Fruit fly (Drosophila melanogaster) whole organism, embryonic: ENCODE data around the gene CG9903.

ENCODE experiments used
- Ada2b ChIP-seq: fragments of 200-800 bp; sonication (Bioruptor generic); IDR thresholded peaks from 2 replicates; pipeline ENCODE4 v1.3.6; 2022; ENCODE audit warnings: missing biosample characterization, missing genetic modification characterization
- Bteb2 ChIP-seq: fragments of 200-800 bp; sonication (Bioruptor generic); optimal IDR thresholded peaks from 2 replicates; lab custom pipeline; 2016; ENCODE audit warnings: missing biosample characterization, missing genetic modification characterization
- CG11247 ChIP-seq: fragments of 200-800 bp; sonication (Bioruptor generic); IDR thresholded peaks from 2 replicates; pipeline ENCODE4 v1.3.6; 2022; ENCODE audit warnings: missing biosample characterization, missing genetic modification characterization
- CG12659 ChIP-seq: fragments of 200-800 bp; sonication (Bioruptor generic); optimal IDR thresholded peaks from 3 replicates; lab custom pipeline; 2017; ENCODE audit warnings: mild to moderate bottlenecking, missing biosample characterization, missing genetic modification reagents, missing genetic modification characterization
- CG12942 ChIP-seq: fragments of 200-800 bp; sonication (Bioruptor generic); optimal IDR thresholded peaks from 3 replicates; lab custom pipeline; 2016; ENCODE audit warnings: missing biosample characterization, missing genetic modification characterization
- CG13296 ChIP-seq: fragments of 200-800 bp; sonication (Bioruptor generic); optimal IDR thresholded peaks from 3 replicates; lab custom pipeline; 2018; ENCODE audit warnings: missing biosample characterization, mild to moderate bottlenecking, missing genetic modification characterization
- CG1603 ChIP-seq: fragments of 200-800 bp; sonication (Bioruptor generic); optimal IDR thresholded peaks from 2 replicates; lab custom pipeline; 2019; ENCODE audit warnings: missing biosample characterization, mild to moderate bottlenecking, missing genetic modification characterization, moderate library complexity
- CG18262 ChIP-seq: fragments of 200-800 bp; optimal IDR thresholded peaks from 3 replicates; lab custom pipeline; 2019; ENCODE audit warnings: missing biosample characterization, mild to moderate bottlenecking, missing genetic modification characterization, moderate library complexity
- CG2202 ChIP-seq: fragments of 200-800 bp; sonication (Bioruptor generic); optimal IDR thresholded peaks from 2 replicates; lab custom pipeline; 2018; ENCODE audit warnings: missing biosample characterization, mild to moderate bottlenecking, missing genetic modification characterization
- CG30431 ChIP-seq: fragments of 200-800 bp; sonication (Bioruptor generic); optimal IDR thresholded peaks from 2 replicates; lab custom pipeline; 2017; ENCODE audit warnings: missing biosample characterization, missing genetic modification characterization
- CG3065 ChIP-seq: fragments of 200-800 bp; sonication (Bioruptor generic); optimal IDR thresholded peaks from 2 replicates; lab custom pipeline; 2016; ENCODE audit warnings: missing biosample characterization, missing genetic modification characterization
- CG3281 ChIP-seq: fragments of 200-800 bp; sonication (Bioruptor generic); optimal IDR thresholded peaks from 3 replicates; lab custom pipeline; 2017; ENCODE audit warnings: missing biosample characterization, mild to moderate bottlenecking, missing genetic modification characterization
- CG4328 ChIP-seq: fragments of 200-800 bp; sonication (Bioruptor generic); optimal IDR thresholded peaks from 3 replicates; lab custom pipeline; 2017; ENCODE audit warnings: missing biosample characterization, missing genetic modification reagents, missing genetic modification characterization
- CG4730 ChIP-seq: fragments of 200-800 bp; sonication (Bioruptor generic); IDR thresholded peaks from 2 replicates; pipeline ENCODE4 v1.3.6; 2022; ENCODE audit warnings: missing biosample characterization, missing genetic modification characterization
- CG7271 ChIP-seq: fragments of 200-800 bp; sonication (Bioruptor generic); optimal IDR thresholded peaks from 2 replicates; lab custom pipeline; 2018; ENCODE audit warnings: missing biosample characterization, mild to moderate bottlenecking, missing genetic modification characterization, moderate library complexity
- CG7928 ChIP-seq: fragments of 200-800 bp; sonication (Bioruptor generic); optimal IDR thresholded peaks from 2 replicates; lab custom pipeline; 2017; ENCODE audit warnings: missing biosample characterization, mild to moderate bottlenecking, missing genetic modification characterization
- CG8944 ChIP-seq: fragments of 200-800 bp; sonication (Bioruptor generic); optimal IDR thresholded peaks from 3 replicates; lab custom pipeline; 2016; ENCODE audit warnings: missing biosample characterization, missing genetic modification characterization
- CG9932 ChIP-seq: fragments of 200-800 bp; sonication (Bioruptor generic); IDR thresholded peaks from 2 replicates; pipeline ENCODE4 v1.3.6; 2022; ENCODE audit warnings: missing biosample characterization, missing genetic modification characterization
- ERR ChIP-seq: fragments of 200-800 bp; sonication (Bioruptor generic); optimal IDR thresholded peaks from 2 replicates; lab custom pipeline; 2016; ENCODE audit warnings: missing biosample characterization, missing genetic modification characterization
- Hand ChIP-seq: fragments of 200-800 bp; sonication (Bioruptor generic); optimal IDR thresholded peaks from 2 replicates; lab custom pipeline; 2017; ENCODE audit warnings: mild to moderate bottlenecking, missing biosample characterization, missing genetic modification reagents, missing genetic modification characterization
- Max ChIP-seq: fragments of 200-800 bp; sonication (Bioruptor generic); optimal IDR thresholded peaks from 2 replicates; lab custom pipeline; 2016; ENCODE audit warnings: missing biosample characterization, mild to moderate bottlenecking, missing genetic modification characterization
- Mes4 ChIP-seq: fragments of 200-800 bp; sonication (Bioruptor generic); optimal IDR thresholded peaks from 2 replicates; lab custom pipeline; 2016; ENCODE audit warnings: missing biosample characterization, missing genetic modification characterization
- NC2α ChIP-seq: fragments of 200-800 bp; sonication (Bioruptor generic); optimal IDR thresholded peaks from 2 replicates; lab custom pipeline; 2016; ENCODE audit warnings: missing biosample characterization, missing genetic modification characterization
- NFAT ChIP-seq: fragments of 200-800 bp; sonication (Bioruptor generic); IDR thresholded peaks from 2 replicates; pipeline ENCODE4 v1.3.6; 2022; ENCODE audit warnings: missing biosample characterization, missing genetic modification characterization
- Nf-YA ChIP-seq: fragments of 200-800 bp; sonication (Bioruptor generic); IDR thresholded peaks from 2 replicates; pipeline ENCODE4 v1.3.6; 2022; ENCODE audit warnings: missing biosample characterization, missing genetic modification characterization
- Opbp ChIP-seq: fragments of 200-800 bp; sonication (Bioruptor generic); IDR thresholded peaks from 3 replicates; pipeline ENCODE4 v1.3.6; 2022; ENCODE audit warnings: missing biosample characterization, missing genetic modification characterization; ENCODE audit not compliant: partially characterized antibody
- Poxn ChIP-seq: fragments of 200-800 bp; sonication (Bioruptor generic); IDR thresholded peaks from 2 replicates; pipeline ENCODE4 v1.3.6; 2022; ENCODE audit warnings: missing biosample characterization, missing genetic modification characterization
- Sry-β ChIP-seq: fragments of 200-800 bp; sonication (Bioruptor generic); optimal IDR thresholded peaks from 2 replicates; lab custom pipeline; 2018; ENCODE audit warnings: missing biosample characterization, mild to moderate bottlenecking, missing genetic modification characterization, moderate library complexity
- Vsx1 ChIP-seq: fragments of 200-800 bp; sonication (Bioruptor generic); optimal IDR thresholded peaks from 2 replicates; lab custom pipeline; 2017; ENCODE audit warnings: missing biosample characterization, mild to moderate bottlenecking, missing genetic modification characterization, missing genetic modification reagents
- ac ChIP-seq: fragments of 200-800 bp; sonication (Bioruptor generic); optimal IDR thresholded peaks from 3 replicates; lab custom pipeline; 2017; ENCODE audit warnings: missing biosample characterization, mild to moderate bottlenecking, missing genetic modification characterization
- al ChIP-seq: fragments of 200-800 bp; sonication (Bioruptor generic); IDR thresholded peaks from 2 replicates; pipeline ENCODE4 v1.3.6; 2022; ENCODE audit warnings: missing biosample characterization, missing genetic modification characterization
- ato ChIP-seq: fragments of 200-800 bp; sonication (Bioruptor generic); IDR thresholded peaks from 2 replicates; pipeline ENCODE4 v1.3.6; 2022; ENCODE audit warnings: missing biosample characterization, missing genetic modification characterization; ENCODE audit not compliant: partially characterized antibody
- bigmax ChIP-seq: fragments of 200-800 bp; sonication (Bioruptor generic); optimal IDR thresholded peaks from 2 replicates; lab custom pipeline; 2018; ENCODE audit warnings: missing biosample characterization, mild to moderate bottlenecking, missing genetic modification characterization
- crc ChIP-seq: fragments of 200-800 bp; sonication (Bioruptor generic); optimal IDR thresholded peaks from 2 replicates; lab custom pipeline; 2016; ENCODE audit warnings: missing biosample characterization, missing genetic modification characterization
- da ChIP-seq: fragments of 200-800 bp; sonication (Bioruptor generic); optimal IDR thresholded peaks from 2 replicates; lab custom pipeline; 2016; ENCODE audit warnings: missing biosample characterization, missing genetic modification characterization
- gsb-n ChIP-seq: fragments of 200-800 bp; sonication (Bioruptor generic); optimal IDR thresholded peaks from 3 replicates; lab custom pipeline; 2018; ENCODE audit warnings: missing biosample characterization, mild to moderate bottlenecking, missing genetic modification characterization
- hkb ChIP-seq, 2 experiments: fragments of 200-800 bp in 1 of 2; fragments of >200 bp in 1 of 2; sonication (Bioruptor generic) in 1 of 2; IDR thresholded peaks in 1 of 2; optimal IDR thresholded peaks in 1 of 2; 2 replicates each; pipeline versions ENCODE4 v1.3.6 to Lab custom; 2017 to 2022; ENCODE audit warnings: missing biosample characterization in 1 of 2, missing genetic modification characterization in 1 of 2
- jigr1 ChIP-seq: fragments of 200-800 bp; sonication (Bioruptor generic); IDR thresholded peaks from 3 replicates; pipeline ENCODE4 v1.3.6; 2022; ENCODE audit warnings: missing biosample characterization, missing genetic modification characterization
- ken ChIP-seq: fragments of 200-800 bp; sonication (Bioruptor generic); IDR thresholded peaks from 3 replicates; pipeline ENCODE4 v1.3.6; 2022; ENCODE audit warnings: missing biosample characterization, missing genetic modification characterization
- mam ChIP-seq: fragments of 200-800 bp; sonication (Bioruptor generic); optimal IDR thresholded peaks from 3 replicates; lab custom pipeline; 2016; ENCODE audit warnings: missing biosample characterization, missing genetic modification characterization
- rib ChIP-seq: fragments of 200-800 bp; sonication (Bioruptor generic); IDR thresholded peaks from 2 replicates; pipeline ENCODE4 v1.3.6; 2022; ENCODE audit warnings: missing biosample characterization, missing genetic modification characterization
- run ChIP-seq: fragments of 200-800 bp; sonication (Bioruptor generic); optimal IDR thresholded peaks from 3 replicates; lab custom pipeline; 2018; ENCODE audit warnings: missing biosample characterization, mild to moderate bottlenecking, missing genetic modification characterization
- sd ChIP-seq: fragments of 200-800 bp; sonication (Bioruptor generic); optimal IDR thresholded peaks from 3 replicates; lab custom pipeline; 2018; ENCODE audit warnings: missing biosample characterization, mild to moderate bottlenecking, missing genetic modification characterization, moderate library complexity
- sim ChIP-seq: fragments of 200-800 bp; sonication (Bioruptor generic); IDR thresholded peaks from 2 replicates; pipeline ENCODE4 v1.3.6; 2022; ENCODE audit warnings: missing biosample characterization, missing genetic modification characterization
- slbo ChIP-seq: fragments of 200-800 bp; sonication (Bioruptor generic); IDR thresholded peaks from 2 replicates; pipeline ENCODE4 v1.3.6; 2022; ENCODE audit warnings: missing biosample characterization, missing genetic modification characterization
- slp2 ChIP-seq: fragments of 200-800 bp; sonication (Bioruptor generic); optimal IDR thresholded peaks from 2 replicates; lab custom pipeline; 2016; ENCODE audit warnings: missing biosample characterization, missing genetic modification characterization
- sob ChIP-seq: fragments of 200-800 bp; sonication (Bioruptor generic); IDR thresholded peaks from 2 replicates; pipeline ENCODE4 v1.3.6; 2022; ENCODE audit warnings: missing biosample characterization, missing genetic modification characterization
- sr ChIP-seq: fragments of 200-800 bp; sonication (Bioruptor generic); IDR thresholded peaks from 3 replicates; pipeline ENCODE4 v1.3.6; 2022; ENCODE audit warnings: missing biosample characterization, missing genetic modification characterization
- tap ChIP-seq: fragments of 200-800 bp; optimal IDR thresholded peaks from 3 replicates; lab custom pipeline; 2019; ENCODE audit warnings: missing biosample characterization, mild to moderate bottlenecking, missing genetic modification characterization, moderate library complexity
- trem ChIP-seq: fragments of 200-800 bp; optimal IDR thresholded peaks from 3 replicates; lab custom pipeline; 2019; ENCODE audit warnings: missing biosample characterization, mild to moderate bottlenecking, missing genetic modification characterization, moderate library complexity
- usp ChIP-seq: fragments of >200 bp; optimal IDR thresholded peaks from 2 replicates; lab custom pipeline; 2017; ENCODE audit warnings: missing biosample characterization, missing genetic modification characterization

CG9903 gene

dm6 chrX:16552567-16552966 lies 11.9 kb upstream of the CG9903 start (continued):
- TF ChIP-seq CG12659, result peak; percentile 81
- TF ChIP-seq gsb-n (tag; lab: Kevin White, UChicago), result peak; percentile 79
- no peak for TF ChIP-seq Poxn (GFP tag; lab: Robert Waterston, UW)
- peak; percentile 38 for TF ChIP-seq ac
- TF ChIP-seq CG13296, result peak; percentile 82
- no peak for TF ChIP-seq bigmax (GFP tag; lab: Kevin White, UChicago)
- TF ChIP-seq sim (GFP tag; lab: Robert Waterston, UW), result peak; percentile 69; the same call in 1 of the 2 replicates
- peak; percentile 72 for TF ChIP-seq run (tag; lab: Kevin White, UChicago)
- TF ChIP-seq mam (GFP tag; lab: Kevin White, UChicago), result peak; percentile 61
- peak; percentile 43 for TF ChIP-seq Mes4 (GFP tag; lab: Kevin White, UChicago)
- TF ChIP-seq da, result no peak
- TF ChIP-seq CG9932 (GFP tag; lab: Robert Waterston, UW), result peak; percentile 60
- TF ChIP-seq CG2202 (tag; lab: Kevin White, UChicago), result peak; percentile 58
- peak; percentile 30; the same call in 1 of the 3 replicates for TF ChIP-seq sr (GFP tag; lab: Robert Waterston, UW)
- no peak for TF ChIP-seq NC2α (GFP tag; lab: Kevin White, UChicago)
- peak; percentile 66 for TF ChIP-seq trem (tag; lab: Kevin White, UChicago)
- TF ChIP-seq CG11247 (GFP tag; lab: Robert Waterston, UW), result peak; percentile 69
- TF ChIP-seq CG4328 (GFP tag; lab: Kevin White, UChicago), result peak; percentile 59
- peak; percentile 39 for TF ChIP-seq rib
- TF ChIP-seq al, result peak; percentile 51; the same call in 1 of the 2 replicates
- peak; percentile 70 for TF ChIP-seq CG12942 (GFP tag; lab: Kevin White, UChicago)
- TF ChIP-seq Max (GFP tag; lab: Kevin White, UChicago), result peak; percentile 48
- peak; percentile 79 for TF ChIP-seq sob (GFP tag; lab: Robert Waterston, UW)
- TF ChIP-seq CG3065 (GFP tag; lab: Kevin White, UChicago), result peak; percentile 62
- TF ChIP-seq ken (GFP tag; lab: Robert Waterston, UW), result peak; percentile 57; the same call in 2 of the 3 replicates
- peak; percentile 47 for TF ChIP-seq crc (GFP tag; lab: Kevin White, UChicago)
- peak; percentile 26 for TF ChIP-seq Bteb2 (GFP tag; lab: Kevin White, UChicago)
- TF ChIP-seq CG3281, result peak; percentile 87
- TF ChIP-seq tap, result peak; percentile 72
- TF ChIP-seq usp (GFP tag; lab: Kevin White, UChicago), result no peak
- TF ChIP-seq ato (GFP tag; lab: Robert Waterston, UW), result no peak
- peak; percentile 80 for TF ChIP-seq Hand
- peak; percentile 96 for TF ChIP-seq sd (tag; lab: Kevin White, UChicago)
- peak; percentile 73 for TF ChIP-seq CG1603 (tag; lab: Kevin White, UChicago)
- no peak for TF ChIP-seq CG7271
- TF ChIP-seq CG18262 (tag; lab: Kevin White, UChicago), result peak; percentile 88
- TF ChIP-seq Vsx1, result peak; percentile 51
- TF ChIP-seq CG7928 (GFP tag; lab: Kevin White, UChicago), result peak; percentile 24
- peak; percentile 86 for TF ChIP-seq slbo (GFP tag; lab: Robert Waterston, UW)
- no peak for TF ChIP-seq ERR (GFP tag; lab: Kevin White, UChicago)
- TF ChIP-seq hkb (optimal IDR thresholded peaks at IDR 0.05; lab: Kevin White, UChicago), result no peak
- peak; percentile 86 for TF ChIP-seq hkb (GFP tag; IDR thresholded peaks at IDR 0.05; lab: Robert Waterston, UW)
- TF ChIP-seq CG30431 (GFP tag; lab: Kevin White, UChicago), result peak; percentile 75
- TF ChIP-seq Sry-β, result no peak
- no peak for TF ChIP-seq slp2 (GFP tag; lab: Kevin White, UChicago)
- TF ChIP-seq NFAT, result peak; percentile 65
- TF ChIP-seq Opbp (GFP tag; lab: Robert Waterston, UW), result no peak
- TF ChIP-seq Ada2b, result peak; percentile 66
- TF ChIP-seq CG4730 (GFP tag; lab: Robert Waterston, UW), result no peak
- TF ChIP-seq Nf-YA (GFP tag; lab: Robert Waterston, UW), result peak; percentile 27; the same call in 1 of the 2 replicates
- no peak for TF ChIP-seq jigr1
- peak; percentile 44 for TF ChIP-seq CG8944 (GFP tag; lab: Kevin White, UChicago)
